Worm (Caenorhabditis elegans): ENCODE results near the gene ZC449.4.

The ZC449.4 gene

ce11 chrX:5033868-5034267 is at the start of gene ZC449.4:
Gene ZC449.4, minus strand, starts transcription at chrX:5033968.
- TF ChIP-seq unc-62 (GFP tag; optimal IDR thresholded peaks at IDR 0.05): no peak

- TF ChIP-seq unc-62 (GFP tag; optimal IDR thresholded peaks at IDR 0.05): no peak
Measured at ce11 chrX:5079297-5079696, 45.5 kb upstream of the ZC449.4 start.

ce11 chrX:5077696-5078343 is 44.1 kb upstream of the ZC449.4 start, which contains the start of gene cal-5:
Gene cal-5, minus strand, starts transcription at chrX:5077961.
- TF ChIP-seq unc-62 (GFP tag; optimal IDR thresholded peaks at IDR 0.05): no peak

- TF ChIP-seq unc-62 (GFP tag; optimal IDR thresholded peaks at IDR 0.05): no peak
Measured at ce11 chrX:5075538-5075937, 41.8 kb upstream of the ZC449.4 start.

ce11 chrX:5073895-5074294 is 40.1 kb upstream of the ZC449.4 start:
- no peak for TF ChIP-seq unc-62 (GFP tag; optimal IDR thresholded peaks at IDR 0.05)

- TF ChIP-seq unc-62 (GFP tag; optimal IDR thresholded peaks at IDR 0.05): no peak
Measured at ce11 chrX:5071025-5071424, 37.3 kb upstream of the ZC449.4 start.

ce11 chrX:5067796-5068195 is 34.0 kb upstream of the ZC449.4 start, which contains the start of gene clc-7:
Gene clc-7, plus strand, starts transcription at chrX:5068096.
- no peak for TF ChIP-seq unc-62 (GFP tag; optimal IDR thresholded peaks at IDR 0.05)

ce11 chrX:5066570-5066969 is 32.8 kb upstream of the ZC449.4 start:
- no peak for TF ChIP-seq unc-62 (GFP tag; optimal IDR thresholded peaks at IDR 0.05)

- TF ChIP-seq unc-62 (GFP tag; optimal IDR thresholded peaks at IDR 0.05): no peak
Measured at ce11 chrX:5063750-5064652, 30.2 kb upstream of the ZC449.4 start, which contains the start of gene C24H10.2. Gene C24H10.2, plus strand, starts transcription at chrX:5064602.

ce11 chrX:5061763-5062162 is 28.0 kb upstream of the ZC449.4 start:
- TF ChIP-seq unc-62 (GFP tag; optimal IDR thresholded peaks at IDR 0.05): no peak

- TF ChIP-seq unc-62 (GFP tag; optimal IDR thresholded peaks at IDR 0.05): no peak
Measured at ce11 chrX:5060756-5061155, 27.0 kb upstream of the ZC449.4 start, which contains the start of gene C24H10.3. Gene C24H10.3, plus strand, starts transcription at chrX:5061056.

ce11 chrX:5059163-5059562 is 25.4 kb upstream of the ZC449.4 start, which contains the start of gene C24H10.4:
Gene C24H10.4, minus strand, starts transcription at chrX:5059263.
- no peak for TF ChIP-seq unc-62 (GFP tag; optimal IDR thresholded peaks at IDR 0.05)

ce11 chrX:5043887-5044286 is 10.1 kb upstream of the ZC449.4 start, which contains the start of gene Y64H9A.2:
Gene Y64H9A.2, plus strand, starts transcription at chrX:5043976.
- no peak for TF ChIP-seq unc-62 (GFP tag; optimal IDR thresholded peaks at IDR 0.05)

- no peak for TF ChIP-seq unc-62 (GFP tag; optimal IDR thresholded peaks at IDR 0.05)
Measured at ce11 chrX:5040038-5040437, 6.3 kb upstream of the ZC449.4 start.

ce11 chrX:5038812-5039211 is 5.0 kb upstream of the ZC449.4 start:
- TF ChIP-seq unc-62 (GFP tag; optimal IDR thresholded peaks at IDR 0.05): no peak

ce11 chrX:5037673-5038072 is 3.9 kb upstream of the ZC449.4 start, which contains the start of gene ZC449.5:
Gene ZC449.5, minus strand, starts transcription at chrX:5037773.
- no peak for TF ChIP-seq unc-62 (GFP tag; optimal IDR thresholded peaks at IDR 0.05)
